Worm (Caenorhabditis elegans) whole organism, L4/young adult: ENCODE data around the gene clic-1.

ENCODE experiments used
- W03F9.2 ChIP-seq: fragments of 150-350 bp; optimal IDR thresholded peaks from 2 replicates; lab custom pipeline; 2014; ENCODE audit warnings: missing biosample characterization, missing genetic modification characterization
- dao-5 ChIP-seq: sonication (generic microtip); optimal IDR thresholded peaks from 2 replicates; lab custom pipeline; 2016; ENCODE audit warnings: missing genotype, missing genetic modification characterization, moderate library complexity, missing compliant biosample characterization
- him-1 ChIP-seq: sonication (generic microtip); optimal IDR thresholded peaks from 2 replicates; lab custom pipeline; 2016; ENCODE audit warnings: missing genotype, missing genetic modification reagents, missing genetic modification characterization, missing compliant biosample characterization

DNA sequence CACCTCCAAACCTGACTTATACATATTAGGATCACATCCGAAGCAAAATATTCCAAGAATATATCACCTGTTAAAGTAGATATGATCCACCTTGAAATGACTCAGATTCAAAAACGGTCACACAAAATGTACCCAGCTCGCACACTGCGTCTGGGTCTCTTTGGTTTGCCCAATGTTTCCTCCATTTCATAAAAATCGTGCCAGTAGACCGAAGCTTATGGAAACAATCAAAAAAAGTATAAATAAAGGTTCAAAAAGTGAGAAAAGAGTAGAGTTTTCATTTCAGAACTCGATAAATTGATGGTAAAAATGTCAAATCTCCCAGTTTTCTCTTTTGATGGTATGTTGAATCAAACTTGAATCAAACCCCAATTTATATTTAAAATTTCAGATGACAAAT is 3.0 kb upstream of the clic-1 start, which contains the start of gene srr-9:
- TF ChIP-seq dao-5 (no peak), W03F9.2 (tag; lab: Kevin White, UChicago) (no peak), him-1 (no peak)
